Fruit fly (Drosophila melanogaster) ovary, adult (tissue): ENCODE measurements around the gene Exd2.

Experiments
- CG17801 ChIP-seq: fragments of 200-800 bp; optimal IDR thresholded peaks from 2 replicates; lab custom pipeline; 2019; ENCODE audit warnings: missing biosample characterization, mild to moderate bottlenecking, missing genetic modification characterization, moderate library complexity; ENCODE audit not compliant: partially characterized antibody

Gene Exd2

DNA sequence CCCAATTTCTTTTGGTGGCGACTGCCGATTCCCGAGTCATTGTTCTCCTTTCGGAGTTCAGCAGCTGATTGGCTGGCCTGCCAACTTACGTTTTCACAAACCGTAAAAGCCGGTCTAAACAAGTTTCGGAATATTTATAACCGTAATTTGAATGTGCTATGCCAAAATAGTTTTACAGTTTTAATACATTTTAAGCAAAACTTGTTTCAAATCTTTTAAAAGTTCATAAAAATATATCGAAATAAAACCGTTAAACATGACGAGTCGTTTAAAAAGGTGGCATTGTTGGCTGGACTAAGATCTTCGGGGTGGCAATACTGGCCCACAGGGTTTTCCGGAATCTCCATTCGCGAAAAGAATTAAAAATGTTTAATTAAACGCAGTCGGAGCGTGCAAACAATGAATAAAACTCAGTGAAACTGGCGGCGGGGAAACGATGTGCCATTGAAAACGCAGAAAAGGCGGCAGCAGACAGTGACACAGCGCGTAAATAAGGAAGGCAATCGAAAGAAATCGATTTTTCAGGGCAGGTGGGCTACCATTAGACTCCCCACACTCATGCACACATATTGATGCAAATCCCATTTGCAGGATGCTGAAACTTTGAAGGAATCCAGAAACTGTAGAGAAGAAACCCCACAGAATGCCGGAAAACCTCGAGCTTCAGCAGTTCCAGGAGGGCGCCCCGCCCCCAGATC, at the start of gene Exd2, which contains the start of gene CG5281:
Gene Exd2, minus strand, starts transcription at position 167 of the 698 bp plus-strand sequence.
Gene CG5281, plus strand, starts transcription at position 314 of the 698 bp plus-strand sequence.
- peak; percentile 21 for TF ChIP-seq CG17801 (GFP tag; lab: Kevin White, UChicago)

DNA sequence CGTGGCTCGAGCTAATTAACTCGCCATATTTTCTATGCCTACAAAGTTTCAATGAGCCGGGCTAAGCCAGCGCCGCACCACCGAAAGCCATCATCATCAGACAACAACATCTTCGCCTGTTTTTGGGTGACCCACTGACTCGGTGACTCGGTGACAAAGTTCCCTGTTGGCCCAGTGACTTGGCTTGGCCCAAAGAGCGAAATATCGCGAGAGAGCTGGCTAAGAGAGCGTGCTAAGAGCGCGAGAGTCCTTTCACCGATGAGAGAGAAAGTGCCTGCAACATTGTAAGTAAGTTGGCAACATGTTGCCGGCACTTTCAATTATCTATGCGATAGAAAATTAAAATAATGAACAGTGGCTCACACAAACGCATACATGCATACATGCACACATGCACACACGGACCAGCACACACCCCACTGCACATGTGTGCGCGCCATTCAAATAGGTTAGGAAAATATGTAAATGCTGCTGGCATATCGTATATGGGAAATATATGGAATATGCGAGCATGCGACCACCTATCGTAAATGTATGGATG, 47.9 kb upstream of the Exd2 start:
- no peak for TF ChIP-seq CG17801 (GFP tag; lab: Kevin White, UChicago)

DNA sequence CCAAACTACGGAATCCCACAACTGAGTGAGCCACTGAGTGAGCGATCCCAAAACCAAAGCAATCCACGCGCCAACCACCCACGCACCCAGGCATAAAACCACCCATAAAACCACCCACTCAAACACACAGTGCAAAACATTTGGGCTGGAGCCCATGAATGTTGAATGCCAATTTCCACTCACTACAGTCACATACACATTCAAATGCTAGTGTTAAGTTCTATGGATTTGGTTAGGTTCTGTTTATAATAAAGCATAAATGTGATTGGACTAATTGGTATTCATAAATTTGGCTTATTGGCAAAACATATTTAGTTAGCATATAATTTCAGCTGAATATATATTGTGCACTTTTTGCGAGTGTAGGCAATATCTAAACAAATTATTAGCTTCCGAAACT, 34.2 kb upstream of the Exd2 start:
- TF ChIP-seq CG17801 (GFP tag; lab: Kevin White, UChicago) = no peak

DNA sequence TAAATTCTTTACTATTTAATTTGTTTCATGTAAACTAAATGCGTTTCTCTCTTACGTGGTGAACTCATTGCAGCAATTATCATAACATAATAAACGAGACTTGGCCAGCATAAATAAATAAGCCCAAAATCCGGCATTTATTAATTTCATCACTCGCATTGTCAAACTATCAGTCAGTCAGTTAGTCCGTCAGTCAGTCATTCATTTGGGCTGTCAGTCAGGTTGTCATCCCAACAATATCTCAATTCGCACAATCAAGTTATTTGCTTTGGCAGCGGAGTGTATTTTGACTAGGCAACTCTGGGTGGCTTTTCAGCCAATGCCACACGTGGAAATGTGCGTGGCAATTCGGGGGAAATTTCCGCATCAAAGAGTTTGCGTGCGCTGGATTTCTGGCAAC, 32.3 kb upstream of the Exd2 start:
- no peak for TF ChIP-seq CG17801 (GFP tag; lab: Kevin White, UChicago)

DNA sequence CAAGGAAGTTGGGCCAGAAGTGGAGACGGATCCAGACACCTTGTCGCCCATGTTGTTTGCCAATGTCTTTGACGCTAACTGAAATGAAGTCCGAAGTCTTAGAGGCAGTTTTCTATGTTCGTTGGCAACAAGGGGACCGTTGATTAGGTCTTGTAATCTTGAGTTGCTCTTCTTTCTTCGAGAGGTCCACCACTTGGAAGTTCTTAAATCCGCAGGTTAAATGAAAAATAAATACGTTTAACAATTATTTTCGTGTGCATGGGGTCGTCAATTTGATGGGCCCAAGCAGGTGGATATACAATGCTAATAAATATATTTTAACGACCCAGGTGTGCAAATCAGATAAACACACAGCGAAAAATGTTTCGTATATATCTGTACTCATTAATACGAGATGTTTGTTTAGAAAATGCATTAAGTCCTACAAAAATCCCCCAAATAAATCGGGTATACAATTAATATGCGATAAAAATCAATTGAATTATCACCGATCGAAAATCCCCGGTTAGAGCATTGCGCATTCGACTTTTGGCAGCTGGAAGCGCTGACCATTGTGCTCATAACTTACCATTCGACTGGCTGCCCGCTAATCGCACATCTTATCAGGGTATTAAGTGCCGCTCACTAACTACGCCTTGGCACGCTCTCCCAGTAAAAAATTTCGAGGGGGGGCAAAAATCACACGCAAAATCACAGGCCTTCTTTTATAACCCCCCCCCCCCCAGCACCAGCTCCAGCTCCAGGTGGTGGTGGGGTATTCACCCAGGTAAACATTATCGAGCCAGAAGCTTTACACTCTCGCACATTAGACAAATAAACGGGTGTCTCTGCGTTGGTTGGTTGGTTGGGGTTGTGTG, 25.2 kb upstream of the Exd2 start, which contains the start of gene PGRP-LB:
Gene PGRP-LB, minus strand, starts transcription at position 51 of the 857 bp plus-strand sequence.
- no peak for TF ChIP-seq CG17801 (GFP tag; lab: Kevin White, UChicago)

DNA sequence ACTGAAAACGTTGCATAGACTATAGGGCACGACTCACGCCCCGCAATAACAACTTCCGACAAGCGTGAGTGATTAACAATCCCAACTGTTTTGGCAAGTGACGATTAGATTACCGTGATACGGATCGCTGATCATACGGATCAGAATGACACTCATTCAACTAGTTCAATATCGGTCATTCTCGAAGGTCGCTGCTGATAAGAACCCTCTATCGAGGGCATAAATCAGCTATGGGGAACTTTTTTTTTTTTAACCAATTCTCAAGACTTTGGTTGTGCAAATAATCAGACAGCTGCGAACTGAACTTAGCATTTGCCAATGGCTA, 23.3 kb upstream of the Exd2 start:
- no peak for TF ChIP-seq CG17801 (GFP tag; lab: Kevin White, UChicago)

DNA sequence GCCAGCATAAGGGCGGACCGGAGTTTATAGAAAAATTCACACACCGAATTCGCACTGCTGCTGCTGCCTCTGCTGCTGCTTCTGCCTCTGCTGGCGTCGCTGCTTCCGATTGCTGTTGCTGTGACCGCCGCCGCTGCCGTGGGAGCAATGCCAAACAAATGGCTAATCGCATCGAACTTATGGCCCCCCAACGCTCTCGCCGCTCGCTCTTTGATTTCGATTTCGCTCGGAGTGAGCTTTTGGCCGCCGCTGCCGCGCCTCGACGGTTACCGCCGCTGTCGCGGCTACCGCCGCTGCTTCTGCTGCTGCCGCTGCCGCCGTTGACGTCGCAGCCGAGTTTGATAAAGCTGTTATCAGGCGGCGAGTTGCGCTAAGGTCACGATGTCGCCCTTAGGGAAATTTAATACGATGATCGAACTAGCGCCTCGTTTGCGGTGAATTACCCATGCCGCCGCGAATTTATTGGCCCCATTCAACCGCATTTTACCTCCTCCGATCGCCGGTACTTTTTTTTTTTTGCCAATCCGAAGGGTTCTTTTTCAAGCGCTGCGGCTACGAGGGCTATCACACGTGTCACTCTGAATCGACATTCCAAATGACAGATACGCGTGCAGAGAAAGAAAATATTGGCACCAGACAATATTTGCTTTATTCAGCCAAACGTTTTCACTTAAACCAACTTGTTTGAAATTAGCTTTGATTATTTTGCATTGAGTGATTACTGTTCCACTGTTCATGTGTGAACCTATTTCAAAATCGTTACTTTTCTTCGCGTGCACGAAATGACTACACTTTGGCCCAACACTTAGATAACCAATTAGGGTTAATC, 22.7 kb upstream of the Exd2 start:
- no peak for TF ChIP-seq CG17801 (GFP tag; lab: Kevin White, UChicago)

DNA sequence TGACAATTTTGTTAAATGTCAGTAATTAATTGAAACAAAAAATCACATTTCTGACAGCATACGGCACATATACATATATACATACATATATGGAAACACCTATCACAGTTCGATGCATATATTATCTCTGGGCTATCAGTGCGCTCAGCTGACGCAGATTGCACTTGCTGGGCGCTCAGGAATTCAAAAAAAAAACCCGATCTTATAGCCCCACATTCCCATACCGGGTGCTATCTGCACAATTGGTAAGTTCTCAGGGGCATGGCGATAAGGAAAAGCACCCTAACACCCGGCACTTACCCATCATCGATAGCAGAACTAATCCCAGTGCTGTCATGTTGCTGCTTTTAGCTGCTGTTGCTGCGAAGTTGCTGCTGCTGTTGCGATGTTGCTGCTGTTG, 21.8 kb upstream of the Exd2 start:
- TF ChIP-seq CG17801 (GFP tag; lab: Kevin White, UChicago) = no peak

DNA sequence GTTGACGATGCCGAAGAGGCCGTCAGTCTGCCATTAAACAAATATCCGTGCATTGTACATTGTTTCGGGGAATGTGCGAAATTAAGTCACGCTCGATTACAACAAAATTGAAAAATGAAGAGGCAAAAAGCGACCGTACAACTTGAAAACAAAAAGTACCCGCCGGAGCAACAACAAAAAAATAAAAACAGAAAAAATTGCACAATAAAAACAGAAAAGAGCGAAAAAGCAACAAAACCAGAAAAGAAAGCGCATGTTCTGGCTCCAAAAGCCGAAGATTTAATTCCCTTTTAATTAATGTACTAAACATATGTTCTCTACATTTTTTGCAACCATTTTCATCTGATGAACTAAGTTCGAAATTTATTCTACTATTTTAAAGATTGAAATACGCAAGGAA, 21.0 kb upstream of the Exd2 start:
- TF ChIP-seq CG17801 (GFP tag; lab: Kevin White, UChicago) = peak; percentile 71

DNA sequence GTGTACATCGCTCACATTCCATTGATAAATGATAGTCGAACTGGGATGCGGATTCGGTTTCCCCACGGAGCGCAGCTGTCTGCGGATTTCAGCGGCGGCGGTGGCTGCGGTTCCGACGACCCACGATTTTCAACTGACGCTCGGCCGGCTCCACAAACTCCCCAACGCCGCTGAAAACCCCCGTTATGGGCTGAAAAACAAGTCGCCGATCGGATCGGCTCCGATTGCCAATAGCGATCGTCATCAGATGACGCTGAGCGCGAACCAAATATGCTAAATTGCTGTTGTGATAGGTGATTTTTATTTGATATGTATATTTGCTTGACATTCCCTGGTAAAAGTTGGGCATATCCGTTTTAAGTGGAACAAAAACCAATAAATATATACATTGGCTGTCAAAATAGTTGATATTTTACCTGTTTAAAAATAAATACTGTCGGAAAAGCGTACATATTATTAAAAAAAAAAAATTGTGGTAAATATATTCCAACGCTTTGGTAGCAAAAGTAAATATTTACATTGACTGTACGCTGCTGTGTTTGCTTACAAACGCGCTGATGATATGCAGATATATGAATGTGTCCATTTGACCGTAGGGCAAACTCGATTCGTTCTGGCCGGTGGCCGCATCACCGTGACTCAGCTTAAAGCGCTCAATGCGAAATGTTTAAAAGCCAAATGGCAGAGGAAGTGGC, 18.9 kb upstream of the Exd2 start:
- peak; percentile 59 for TF ChIP-seq CG17801 (GFP tag; lab: Kevin White, UChicago)

DNA sequence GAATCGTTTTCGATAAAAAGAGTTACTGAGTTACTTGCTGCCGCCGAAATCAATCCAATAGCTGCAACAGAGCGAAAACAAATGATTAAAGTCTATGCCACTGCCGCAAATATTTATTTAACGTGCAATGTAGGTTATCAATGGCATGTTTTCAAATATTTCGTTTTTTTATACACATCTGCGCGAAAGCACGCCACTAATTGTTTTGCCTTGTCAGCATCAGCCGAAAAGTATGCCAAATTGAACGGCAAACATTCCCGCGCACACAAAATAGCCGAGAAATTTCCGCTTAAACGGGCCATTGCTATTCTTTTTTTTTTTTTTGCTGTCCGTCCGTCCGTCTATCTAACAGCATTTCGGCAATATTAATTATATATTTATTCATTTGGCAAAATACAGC, 16.5 kb upstream of the Exd2 start:
- TF ChIP-seq CG17801 (GFP tag; lab: Kevin White, UChicago) = no peak

DNA sequence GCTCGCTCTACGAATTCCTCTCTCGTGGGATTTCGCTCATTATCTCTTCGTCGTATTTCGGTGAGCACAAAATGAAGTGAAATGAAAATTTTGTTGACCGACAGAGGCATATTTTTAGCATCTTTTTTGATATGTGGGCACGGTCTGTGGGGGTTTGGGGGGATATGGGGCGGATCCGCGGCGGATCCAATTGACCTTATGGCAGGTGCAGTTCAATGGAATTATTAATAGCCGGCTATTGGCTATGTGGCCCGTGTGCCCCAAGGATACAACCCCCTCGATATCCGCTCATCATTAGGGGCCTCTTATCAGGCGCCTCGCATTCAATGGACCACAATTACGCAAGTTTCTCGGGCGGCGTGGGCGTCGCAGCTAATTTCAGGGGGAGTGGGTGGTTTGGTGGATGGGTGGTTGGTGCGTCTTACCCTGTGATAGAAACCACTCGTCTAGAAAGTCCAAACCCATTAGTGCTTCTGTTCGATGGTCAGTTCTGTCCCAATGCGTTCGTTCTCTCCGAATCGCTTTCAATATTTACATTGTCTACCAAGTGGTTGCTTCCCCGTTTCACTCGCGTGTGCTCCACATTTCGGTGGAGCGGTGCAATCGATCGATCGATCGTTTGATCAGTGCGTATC, 15.8 kb upstream of the Exd2 start, which contains the start of gene sals:
Gene sals, minus strand, starts transcription at position 585 of the 635 bp plus-strand sequence.
- no peak for TF ChIP-seq CG17801 (GFP tag; lab: Kevin White, UChicago)

DNA sequence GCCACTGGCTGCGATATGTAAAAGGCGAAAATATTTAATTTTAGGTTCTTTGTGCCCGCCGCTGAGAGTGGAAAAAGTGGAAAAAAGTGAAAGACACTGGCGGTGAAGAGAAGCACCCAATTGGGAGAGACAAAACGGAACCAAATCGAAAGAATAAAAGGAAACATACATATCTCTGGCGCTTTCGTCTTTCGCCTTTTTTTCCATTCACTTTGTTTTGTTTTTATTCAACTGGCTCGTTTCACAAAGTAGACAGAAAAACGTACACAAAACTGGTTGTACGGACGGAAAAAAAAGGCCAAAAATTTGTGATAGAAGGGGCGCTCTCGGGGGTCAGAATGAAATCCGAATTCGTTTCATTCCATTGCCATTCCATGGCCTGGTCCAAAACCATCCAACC, 14.2 kb upstream of the Exd2 start:
- TF ChIP-seq CG17801 (GFP tag; lab: Kevin White, UChicago) = no peak

DNA sequence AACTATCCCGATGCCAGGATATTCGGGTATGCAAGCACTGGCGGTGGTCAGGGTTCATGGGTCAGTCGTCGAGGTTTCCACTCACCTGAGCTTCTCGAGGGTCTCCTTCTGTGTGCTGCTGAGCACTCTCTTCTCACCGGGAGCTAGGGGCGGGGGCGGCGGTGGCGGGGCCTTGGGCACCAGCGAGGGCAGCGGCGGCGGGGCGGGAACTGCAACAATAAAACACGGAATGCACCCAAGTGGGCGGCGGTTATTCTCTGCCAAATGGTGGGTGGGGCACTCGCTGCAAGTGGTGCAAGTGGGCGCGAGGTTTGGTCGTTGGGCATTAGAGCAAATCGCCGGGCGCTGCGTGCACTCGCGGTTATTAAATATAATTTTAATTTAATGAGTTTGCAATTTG, 5.5 kb upstream of the Exd2 start:
- no peak for TF ChIP-seq CG17801 (GFP tag; lab: Kevin White, UChicago)
